Worm (Caenorhabditis elegans) whole organism, young adult: ENCODE results near the gene C26F1.1.
A peak's percentile ranks its signal among the peaks of the same experiment; 100 is the strongest.

Experiments used
- B0261.1 ChIP-seq: sonication (generic microtip); optimal IDR thresholded peaks from 2 replicates; lab custom pipeline; 2016; ENCODE audit warnings: mild to moderate bottlenecking, missing genetic modification characterization, moderate library complexity, missing compliant biosample characterization
- B0336.3 ChIP-seq: fragments of 200-800 bp; sonication (Bioruptor generic); IDR thresholded peaks from 2 replicates; pipeline ENCODE4 v1.3.6; 2022; ENCODE audit warnings: missing genetic modification characterization, missing compliant biosample characterization
- C17E4.6 ChIP-seq: fragments of 200-800 bp; sonication (Bioruptor generic); IDR thresholded peaks from 2 replicates; pipeline ENCODE4 v1.3.6; 2022; ENCODE audit warnings: missing genetic modification reagents, missing genetic modification characterization, missing compliant biosample characterization
- D2030.7 ChIP-seq: fragments of 200-800 bp; sonication (Bioruptor generic); IDR thresholded peaks from 2 replicates; pipeline ENCODE4 v1.3.6; 2022; ENCODE audit warnings: missing genetic modification reagents, missing genetic modification characterization, missing compliant biosample characterization
- F22D6.2 ChIP-seq: sonication (generic microtip); optimal IDR thresholded peaks from 2 replicates; lab custom pipeline; 2016; ENCODE audit warnings: mild to moderate bottlenecking, missing genetic modification characterization, missing compliant biosample characterization
- F33H1.4 ChIP-seq: fragments of 200-800 bp; sonication (Bioruptor generic); IDR thresholded peaks from 2 replicates; pipeline ENCODE4 v1.3.6; 2022; ENCODE audit warnings: missing genetic modification reagents, missing genetic modification characterization, missing compliant biosample characterization
- F39B2.1 ChIP-seq: fragments of 200-800 bp; sonication (Bioruptor generic); IDR thresholded peaks from 2 replicates; pipeline ENCODE4 v1.3.6; 2022; ENCODE audit warnings: missing genetic modification reagents, missing genetic modification characterization, missing compliant biosample characterization
- K12H6.12 ChIP-seq: fragments of 200-800 bp; sonication (Bioruptor generic); optimal IDR thresholded peaks from 2 replicates; lab custom pipeline; 2018; ENCODE audit warnings: mild to moderate bottlenecking, missing genetic modification characterization, missing compliant biosample characterization
- Y67H2A.10 ChIP-seq: fragments of 200-800 bp; sonication (Bioruptor generic); conservative IDR thresholded peaks from 2 replicates; pipeline ENCODE4 v1.3.6; 2022; ENCODE audit warnings: missing genetic modification reagents, missing genetic modification characterization, missing compliant biosample characterization
- attf-5 ChIP-seq: fragments of 200-800 bp; sonication (Bioruptor generic); optimal IDR thresholded peaks from 2 replicates; lab custom pipeline; 2018; ENCODE audit warnings: mild to moderate bottlenecking, missing genetic modification characterization, missing compliant biosample characterization
- attf-6 ChIP-seq: fragments of 200-800 bp; sonication (Bioruptor generic); IDR thresholded peaks from 2 replicates; pipeline ENCODE4 v1.3.6; 2022; ENCODE audit warnings: missing genetic modification reagents, missing genetic modification characterization, missing compliant biosample characterization
- bed-2 ChIP-seq: fragments of 200-800 bp; sonication (Bioruptor generic); IDR thresholded peaks from 2 replicates; pipeline ENCODE4 v1.3.6; 2022; ENCODE audit warnings: missing genetic modification reagents, missing genetic modification characterization, missing compliant biosample characterization
- cebp-1 ChIP-seq, 2 experiments: fragments of 200-800 bp in 1 of 2; sonication (Bioruptor generic) in 1 of 2; sonication (generic microtip) in 1 of 2; IDR thresholded peaks in 1 of 2; optimal IDR thresholded peaks in 1 of 2; 2 replicates each; pipeline versions ENCODE4 v1.3.6 to Lab custom; 2017 to 2022; ENCODE audit warnings: missing compliant biosample characterization in 2 of 2, missing genetic modification characterization in 2 of 2, mild to moderate bottlenecking in 1 of 2, missing genetic modification reagents in 1 of 2, moderate library complexity in 1 of 2
- ceh-100 ChIP-seq: fragments of 200-800 bp; sonication (Bioruptor generic); IDR thresholded peaks from 2 replicates; pipeline ENCODE4 v1.3.6; 2022; ENCODE audit warnings: missing genetic modification reagents, missing genetic modification characterization, missing compliant biosample characterization
- ceh-27 ChIP-seq: fragments of 200-800 bp; sonication (Bioruptor generic); optimal IDR thresholded peaks from 2 replicates; lab custom pipeline; 2018; ENCODE audit warnings: mild to moderate bottlenecking, missing genetic modification characterization, moderate library complexity, missing compliant biosample characterization
- ceh-58 ChIP-seq: fragments of 200-800 bp; sonication (Bioruptor generic); IDR thresholded peaks from 2 replicates; pipeline ENCODE4 v1.3.6; 2022; ENCODE audit warnings: missing genetic modification characterization, missing compliant biosample characterization
- ceh-91 ChIP-seq: fragments of 200-800 bp; sonication (Bioruptor generic); IDR thresholded peaks from 2 replicates; pipeline ENCODE4 v1.3.6; 2022; ENCODE audit warnings: missing genetic modification reagents, missing genetic modification characterization, missing compliant biosample characterization
- chd-7 ChIP-seq: sonication (generic microtip); optimal IDR thresholded peaks from 2 replicates; lab custom pipeline; 2016; ENCODE audit warnings: mild to moderate bottlenecking, missing genetic modification characterization, moderate library complexity, missing compliant biosample characterization
- dox-1 ChIP-seq: fragments of 200-800 bp; sonication (Bioruptor generic); IDR thresholded peaks from 2 replicates; pipeline ENCODE4 v1.3.6; 2022; ENCODE audit warnings: missing genetic modification reagents, missing genetic modification characterization, missing compliant biosample characterization
- dpl-1 ChIP-seq: fragments of 150-350 bp; optimal IDR thresholded peaks from 2 replicates; lab custom pipeline; 2014; ENCODE audit warnings: missing biosample characterization, missing genetic modification reagents, missing genetic modification characterization
- efl-1 ChIP-seq: fragments of 150-350 bp; optimal IDR thresholded peaks from 2 replicates; lab custom pipeline; 2014; ENCODE audit warnings: missing biosample characterization, missing genetic modification reagents, missing genetic modification characterization
- egl-18 ChIP-seq: fragments of 200-800 bp; sonication (Bioruptor generic); IDR thresholded peaks from 2 replicates; pipeline ENCODE4 v1.3.6; 2022; ENCODE audit warnings: missing genetic modification reagents, missing genetic modification characterization, missing compliant biosample characterization
- egl-44 ChIP-seq: fragments of 200-800 bp; sonication (Bioruptor generic); IDR thresholded peaks from 2 replicates; pipeline ENCODE4 v1.3.6; 2022; ENCODE audit warnings: missing genetic modification reagents, missing genetic modification characterization, missing compliant biosample characterization
- hmg-1.2 ChIP-seq: fragments of 200-800 bp; sonication (Bioruptor generic); IDR thresholded peaks from 2 replicates; pipeline ENCODE4 v1.3.6; 2022; ENCODE audit warnings: missing genetic modification reagents, missing genetic modification characterization, missing compliant biosample characterization
- hrde-1 ChIP-seq: sonication (generic microtip); optimal IDR thresholded peaks from 2 replicates; lab custom pipeline; 2016; ENCODE audit warnings: missing genetic modification characterization, mild to moderate bottlenecking, missing compliant biosample characterization, moderate library complexity, missing genotype, missing genetic modification reagents, borderline replicate concordance
- hsf-1 ChIP-seq: fragments of 200-800 bp; sonication (Bioruptor generic); IDR thresholded peaks from 2 replicates; pipeline ENCODE4 v1.3.6; 2022; ENCODE audit warnings: missing genetic modification reagents, missing genetic modification characterization, missing compliant biosample characterization
- lag-1 ChIP-seq: fragments of 200-800 bp; sonication (Bioruptor generic); IDR thresholded peaks from 2 replicates; pipeline ENCODE4 v1.3.6; 2022; ENCODE audit warnings: missing genetic modification reagents, missing genetic modification characterization, missing compliant biosample characterization
- let-526 ChIP-seq: fragments of 200-800 bp; sonication (Bioruptor generic); IDR thresholded peaks from 2 replicates; pipeline ENCODE4 v1.3.6; 2022; ENCODE audit warnings: missing genetic modification reagents, missing genetic modification characterization, missing compliant biosample characterization
- lin-26 ChIP-seq: fragments of 200-800 bp; sonication (Bioruptor generic); IDR thresholded peaks from 2 replicates; pipeline ENCODE4 v1.3.6; 2022; ENCODE audit warnings: missing genetic modification reagents, missing genetic modification characterization, missing compliant biosample characterization
- lin-35 ChIP-seq, 3 experiments: fragments of 150-350 bp in 2 of 3; sonication (generic microtip) in 1 of 3; optimal IDR thresholded peaks; 2 replicates each; lab custom pipeline; 2014 to 2018; ENCODE audit warnings: missing biosample characterization in 3 of 3, missing genetic modification characterization in 3 of 3, missing genetic modification reagents in 3 of 3
- lin-54 ChIP-seq: fragments of 200-800 bp; sonication (Bioruptor generic); optimal IDR thresholded peaks from 2 replicates; lab custom pipeline; 2018; ENCODE audit warnings: mild to moderate bottlenecking, missing genetic modification characterization, missing compliant biosample characterization
- lsl-1 ChIP-seq: fragments of 200-800 bp; sonication (Bioruptor generic); optimal IDR thresholded peaks from 2 replicates; lab custom pipeline; 2018; ENCODE audit warnings: mild to moderate bottlenecking, missing genetic modification characterization, moderate library complexity, missing compliant biosample characterization
- madf-10 ChIP-seq: sonication (generic microtip); optimal IDR thresholded peaks from 2 replicates; lab custom pipeline; 2016; ENCODE audit warnings: mild to moderate bottlenecking, missing genetic modification characterization, missing compliant biosample characterization
- madf-3 ChIP-seq: fragments of 200-800 bp; sonication (Bioruptor generic); IDR thresholded peaks from 2 replicates; pipeline ENCODE4 v1.3.6; 2022; ENCODE audit warnings: missing genetic modification reagents, missing genetic modification characterization, missing compliant biosample characterization
- madf-6 ChIP-seq: fragments of 200-800 bp; sonication (Bioruptor generic); IDR thresholded peaks from 2 replicates; pipeline ENCODE4 v1.3.6; 2022; ENCODE audit warnings: missing genetic modification reagents, missing genetic modification characterization, missing compliant biosample characterization
- mcd-1 ChIP-seq: fragments of 200-800 bp; sonication (Bioruptor generic); IDR thresholded peaks from 2 replicates; pipeline ENCODE4 v1.3.6; 2022; ENCODE audit warnings: missing genetic modification reagents, missing genetic modification characterization, missing compliant biosample characterization
- nhr-80 ChIP-seq: sonication (generic microtip); optimal IDR thresholded peaks from 2 replicates; lab custom pipeline; 2016; ENCODE audit warnings: missing genetic modification characterization, missing compliant biosample characterization
- pbrm-1 ChIP-seq: fragments of 200-800 bp; sonication (Bioruptor generic); IDR thresholded peaks from 2 replicates; pipeline ENCODE4 v1.3.6; 2022; ENCODE audit warnings: missing genetic modification reagents, missing genetic modification characterization, missing compliant biosample characterization
- rec-8 ChIP-seq, 2 experiments: sonication (generic microtip); optimal IDR thresholded peaks; 2 replicates each; lab custom pipeline; 2016; ENCODE audit warnings: mild to moderate bottlenecking in 2 of 2, missing genetic modification characterization in 2 of 2, missing genetic modification reagents in 2 of 2, missing genotype in 2 of 2, missing biosample characterization in 1 of 2, missing compliant biosample characterization in 1 of 2, moderate library complexity in 1 of 2
- snpc-3.4 ChIP-seq: sonication (generic microtip); optimal IDR thresholded peaks from 2 replicates; lab custom pipeline; 2017; ENCODE audit warnings: missing genetic modification characterization, mild to moderate bottlenecking, missing compliant biosample characterization, antibody characterized with exemption, moderate library complexity, missing genotype, missing genetic modification reagents
- xnd-1 ChIP-seq: sonication (generic microtip); optimal IDR thresholded peaks from 2 replicates; lab custom pipeline; 2016; ENCODE audit warnings: missing genotype, missing genetic modification reagents, missing genetic modification characterization, missing compliant biosample characterization
- zim-3 ChIP-seq: sonication (generic microtip); optimal IDR thresholded peaks from 2 replicates; lab custom pipeline; 2017; ENCODE audit warnings: mild to moderate bottlenecking, missing genetic modification characterization, moderate library complexity, missing compliant biosample characterization
- ztf-3 ChIP-seq: fragments of 200-800 bp; sonication (Bioruptor generic); optimal IDR thresholded peaks from 2 replicates; lab custom pipeline; 2018; ENCODE audit warnings: mild to moderate bottlenecking, missing genetic modification characterization, missing compliant biosample characterization

The C26F1.1 gene

DNA sequence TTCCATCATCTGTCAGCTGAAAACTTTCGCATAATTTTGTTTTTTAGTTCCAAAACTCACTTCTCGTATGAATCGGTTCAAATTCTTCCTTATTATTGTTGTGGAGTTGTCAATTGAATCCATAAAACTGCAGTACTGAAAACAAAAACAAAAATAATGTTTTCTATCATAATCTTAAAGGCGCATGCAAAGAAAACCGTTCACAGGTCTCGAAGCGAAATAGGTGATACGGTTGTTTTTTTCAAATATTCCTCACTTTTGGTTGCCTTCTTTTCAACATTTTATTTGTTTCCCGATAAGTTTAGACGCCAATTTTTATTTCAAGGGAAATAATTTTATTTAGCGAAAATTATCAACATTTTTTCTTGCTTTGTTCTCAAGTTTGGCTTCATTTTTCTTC is 18.3 kb downstream of the C26F1.1 start:
- TF ChIP-seq F22D6.2 (tag; lab: Kevin White, UChicago) (no peak), egl-18 (no peak), bed-2 (GFP tag; lab: Robert Waterston, UW) (no peak), ceh-58 (GFP tag; lab: Robert Waterston, UW) (no peak), cebp-1 (GFP tag; IDR thresholded peaks at IDR 0.05; lab: Robert Waterston, UW) (no peak), cebp-1 (tag; optimal IDR thresholded peaks at IDR 0.05; lab: Kevin White, UChicago) (no peak), F33H1.4 (GFP tag; lab: Robert Waterston, UW) (peak; percentile 80), rec-8 (tag; optimal IDR thresholded peaks at IDR 0.05; lab: Kevin White, UChicago) (no peak), hrde-1 (tag; lab: Kevin White, UChicago) (no peak), lsl-1 (peak; percentile 71), lag-1 (GFP tag; lab: Robert Waterston, UW) (no peak), egl-44 (GFP tag; lab: Robert Waterston, UW) (no peak), B0336.3 (GFP tag; lab: Robert Waterston, UW) (no peak), D2030.7 (GFP tag; lab: Robert Waterston, UW) (no peak)

DNA sequence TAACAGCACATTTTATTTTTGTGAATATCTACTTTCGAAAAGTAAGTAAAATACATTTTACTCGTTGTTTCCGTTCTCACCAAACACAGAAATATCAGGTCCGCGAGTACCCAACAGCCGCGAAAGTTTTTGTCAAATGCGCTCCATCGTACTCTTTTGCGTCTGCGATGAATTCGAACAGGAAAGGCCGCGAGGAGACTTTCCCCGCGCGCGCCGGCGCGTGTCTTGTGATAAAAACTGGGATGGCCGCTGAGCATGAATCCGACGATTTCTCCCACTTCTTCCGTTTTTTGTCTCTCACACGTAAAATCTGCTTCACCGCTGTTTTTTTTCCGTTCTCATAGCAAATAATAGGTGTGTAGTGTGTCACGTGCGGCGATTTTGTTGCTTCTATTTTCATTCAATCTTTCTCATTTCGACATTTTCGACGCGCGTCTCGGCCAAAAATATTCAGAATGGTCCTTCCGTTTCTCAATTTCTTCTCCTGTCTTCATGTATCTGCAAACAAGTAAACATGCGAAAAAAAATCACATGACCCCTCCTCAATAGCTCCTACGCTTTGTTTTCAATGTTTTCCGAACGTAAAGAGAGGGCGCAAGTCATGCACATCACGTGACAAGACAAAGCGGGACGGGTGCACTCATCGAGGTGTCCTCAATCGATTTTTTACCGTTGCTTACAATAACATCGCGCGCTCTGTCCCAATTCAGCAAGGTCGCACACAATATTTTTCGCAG is 19.0 kb downstream of the C26F1.1 start, which contains the start of gene uvs-1:
Gene uvs-1, minus strand, starts transcription at position 145 of the 737 bp plus-strand sequence.
- TF ChIP-seq attf-5 (GFP tag; lab: Kevin White, UChicago) (peak; percentile 75), C17E4.6 (GFP tag; lab: Robert Waterston, UW) (0 out of 2 replicates have a peak, but pooled peaks have one; percentile 28), zim-3 (tag; lab: Kevin White, UChicago) (no peak), madf-3 (GFP tag; lab: Robert Waterston, UW) (peak; percentile 73; the same call in 1 of the 2 replicates), ceh-100 (GFP tag; lab: Robert Waterston, UW) (peak; percentile 25; the same call in 1 of the 2 replicates), efl-1 (peak; percentile 89), lin-35 (GFP tag; optimal IDR thresholded peaks at IDR 0.05; lab: Kevin White, UChicago) (peak in 1 of 3 experiments; percentile 38), mcd-1 (GFP tag; lab: Robert Waterston, UW) (peak; percentile 83), D2030.7 (GFP tag; lab: Robert Waterston, UW) (peak; percentile 68), lin-26 (GFP tag; lab: Robert Waterston, UW) (0 out of 2 replicates have a peak, but pooled peaks have one; percentile 7), dox-1 (GFP tag; lab: Robert Waterston, UW) (peak; percentile 73; the same call in 1 of the 2 replicates), let-526 (GFP tag; lab: Robert Waterston, UW) (0 out of 2 replicates have a peak, but pooled peaks have one; percentile 20), attf-6 (GFP tag; lab: Robert Waterston, UW) (peak; percentile 52; the same call in 1 of the 2 replicates), lin-54 (GFP tag; lab: Kevin White, UChicago) (peak; percentile 23), Y67H2A.10 (peak; percentile 56; the same call in 1 of the 2 replicates), hsf-1 (GFP tag; lab: Robert Waterston, UW) (peak; percentile 78), ztf-3 (GFP tag; lab: Kevin White, UChicago) (no peak), xnd-1 (tag; lab: Kevin White, UChicago) (peak; percentile 58), chd-7 (tag; lab: Kevin White, UChicago) (no peak), cebp-1 (GFP tag; IDR thresholded peaks at IDR 0.05; lab: Robert Waterston, UW) (no peak), cebp-1 (tag; optimal IDR thresholded peaks at IDR 0.05; lab: Kevin White, UChicago) (peak; percentile 61), madf-10 (tag; lab: Kevin White, UChicago) (peak; percentile 36), F39B2.1 (no peak), madf-6 (GFP tag; lab: Robert Waterston, UW) (peak; percentile 93), rec-8 (tag; optimal IDR thresholded peaks at IDR 0.05; lab: Kevin White, UChicago) (no peak), nhr-80 (tag; lab: Kevin White, UChicago) (peak; percentile 47), ceh-27 (GFP tag; lab: Kevin White, UChicago) (peak; percentile 51), hmg-1.2 (GFP tag; lab: Robert Waterston, UW) (peak; percentile 37), K12H6.12 (tag; lab: Kevin White, UChicago) (peak; percentile 67), ceh-91 (GFP tag; lab: Robert Waterston, UW) (peak; percentile 71), snpc-3.4 (tag; lab: Kevin White, UChicago) (no peak), B0261.1 (tag; lab: Kevin White, UChicago) (no peak), pbrm-1 (GFP tag; lab: Robert Waterston, UW) (0 out of 2 replicates have a peak, but pooled peaks have one; percentile 42), dpl-1 (GFP tag; lab: Kevin White, UChicago) (peak; percentile 51)
